Worm (Caenorhabditis elegans): Measurements from ENCODE around the gene srlf-33.

The srlf-33 gene

DNA sequence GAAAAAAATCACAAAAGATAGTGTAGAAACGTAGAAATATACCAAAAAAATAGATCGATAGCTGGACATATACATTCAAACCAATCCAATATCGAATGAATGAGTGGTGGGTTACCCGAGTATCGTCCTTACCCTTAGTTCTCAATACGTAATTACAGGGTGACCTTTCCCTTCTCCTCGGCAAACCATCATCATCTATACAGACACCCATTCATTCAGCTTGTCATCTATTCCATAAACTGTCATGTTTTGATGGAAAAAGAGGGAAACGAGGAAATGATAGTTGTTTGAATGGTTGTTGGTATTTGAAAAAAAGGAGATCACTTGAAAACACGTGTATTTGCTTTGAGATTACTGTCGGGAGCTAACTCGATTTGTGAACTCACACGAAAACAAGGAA lies 1.2 kb downstream of the srlf-33 start:
- TF ChIP-seq mab-5 (tag; optimal IDR thresholded peaks at IDR 0.05): no peak
- no peak for TF ChIP-seq nhr-237 (tag; optimal IDR thresholded peaks at IDR 0.05)
- TF ChIP-seq ceh-39 (tag; optimal IDR thresholded peaks at IDR 0.05): no peak
- TF ChIP-seq nhr-2 (tag; optimal IDR thresholded peaks at IDR 0.05): peak; percentile 32
- no peak for TF ChIP-seq lin-13 (tag; optimal IDR thresholded peaks at IDR 0.05)

DNA sequence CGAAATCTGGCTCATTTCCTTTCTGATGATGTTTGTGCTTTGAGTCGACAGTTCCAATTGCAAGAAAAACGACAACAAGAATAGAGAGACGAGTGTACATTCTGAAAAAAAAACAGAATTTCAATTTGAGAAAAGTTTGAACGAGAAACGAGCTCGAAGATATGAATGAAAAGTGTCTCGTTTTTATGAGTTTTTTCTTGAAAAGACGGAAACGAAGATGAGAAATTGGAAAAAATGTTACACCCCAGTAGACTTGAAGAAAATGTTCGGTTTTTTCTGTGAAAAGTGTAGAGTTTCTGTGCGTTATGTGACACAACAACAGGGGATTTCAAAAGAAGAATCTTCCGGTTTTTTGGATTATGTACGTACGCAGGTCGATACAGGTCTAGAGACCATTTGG lies 2.2 kb downstream of the srlf-33 start, which contains the start of gene srlf-31:
TSS of gene srlf-31 (minus strand) at position 101 of the 400 bp plus-strand sequence.
- TF ChIP-seq ceh-43 (GFP tag; optimal IDR thresholded peaks at IDR 0.05) (no peak), M03D4.4 (tag; optimal IDR thresholded peaks at IDR 0.05) (no peak), unc-120 (tag; optimal IDR thresholded peaks at IDR 0.05; ENCODE audit: poor library complexity, severe bottlenecking) (no peak), sptf-1 (tag; optimal IDR thresholded peaks at IDR 0.05) (no peak), flh-1 (GFP tag; optimal IDR thresholded peaks at IDR 0.05) (no peak), ztf-11 (tag; optimal IDR thresholded peaks at IDR 0.05) (no peak), ceh-39 (tag; optimal IDR thresholded peaks at IDR 0.05) (no peak), elt-1 (tag; optimal IDR thresholded peaks at IDR 0.05; ENCODE audit: borderline replicate concordance, insufficient read depth) (no peak), mab-5 (tag; optimal IDR thresholded peaks at IDR 0.05) (no peak), mls-2 (tag; optimal IDR thresholded peaks at IDR 0.05) (no peak), zip-8 (tag; optimal IDR thresholded peaks at IDR 0.05) (no peak), nhr-2 (tag; optimal IDR thresholded peaks at IDR 0.05) (no peak), hlh-1 (tag; optimal IDR thresholded peaks at IDR 0.05) (no peak), lin-32 (GFP tag; optimal IDR thresholded peaks at IDR 0.05) (no peak), blmp-1 (tag; optimal IDR thresholded peaks at IDR 0.05) (no peak), pha-4 (tag; optimal IDR thresholded peaks at IDR 0.05) (no peak), nhr-237 (tag; optimal IDR thresholded peaks at IDR 0.05) (no peak), drap-1 (GFP tag; optimal IDR thresholded peaks at IDR 0.05) (no peak), cnd-1 (tag; optimal IDR thresholded peaks at IDR 0.05) (no peak), sem-2 (GFP tag; optimal IDR thresholded peaks at IDR 0.05) (no peak)

ce11 chrIV:11922011-11922410 lies 3.2 kb downstream of the srlf-33 start, which contains the start of gene ZK822.1:
TSS of gene ZK822.1 (minus strand) at chrIV:11922131.
- no peak for TF ChIP-seq cnd-1 (tag; optimal IDR thresholded peaks at IDR 0.05)
- TF ChIP-seq hlh-1 (tag; optimal IDR thresholded peaks at IDR 0.05): peak; percentile 93
- TF ChIP-seq nhr-12 (tag; optimal IDR thresholded peaks at IDR 0.05): no peak
- peak; percentile 18 for TF ChIP-seq unc-62 (GFP tag; optimal IDR thresholded peaks at IDR 0.05)

DNA sequence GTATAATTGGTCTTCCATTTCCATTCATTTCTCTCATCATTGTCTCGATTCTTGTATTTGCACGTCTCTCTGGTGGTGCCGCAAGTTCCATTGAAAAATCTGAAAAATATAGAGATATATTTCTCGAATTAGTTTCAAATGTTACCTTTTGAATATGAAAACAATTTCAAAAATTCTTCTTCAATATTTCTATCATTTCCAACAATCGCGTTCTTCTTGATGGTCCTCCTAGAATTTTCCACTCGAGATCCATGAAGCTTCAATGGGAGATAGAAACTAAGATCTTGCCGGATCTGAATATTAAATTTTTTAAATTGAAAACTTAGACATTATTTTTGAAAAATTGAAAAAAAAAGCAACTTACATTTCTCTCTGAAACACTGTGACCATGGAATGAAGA lies 6.2 kb downstream of the srlf-33 start:
- TF ChIP-seq unc-62 (GFP tag; optimal IDR thresholded peaks at IDR 0.05): no peak
- TF ChIP-seq pha-4 (tag; optimal IDR thresholded peaks at IDR 0.05): no peak
- TF ChIP-seq blmp-1 (tag; optimal IDR thresholded peaks at IDR 0.05): no peak
- no peak for TF ChIP-seq mep-1 (tag; optimal IDR thresholded peaks at IDR 0.05)
- TF ChIP-seq bed-3 (GFP tag; optimal IDR thresholded peaks at IDR 0.05): no peak

DNA sequence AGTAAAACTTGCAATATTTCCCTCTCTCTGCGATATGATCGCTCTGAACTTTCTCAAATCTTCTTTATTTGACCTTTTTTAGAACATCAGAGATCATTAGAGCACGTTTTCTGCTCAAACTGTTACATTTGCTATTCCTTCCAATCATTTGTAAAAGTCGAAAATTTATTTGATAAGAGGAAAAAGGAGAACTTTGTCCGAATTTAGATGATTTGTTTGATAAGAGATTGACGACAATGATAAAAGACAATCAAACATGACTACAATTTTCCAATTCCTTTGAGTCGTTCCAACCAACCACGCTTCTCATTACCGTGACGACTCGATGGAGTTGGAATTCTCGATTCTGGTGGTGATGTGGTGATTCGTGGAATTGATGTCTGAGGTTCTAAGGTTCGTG lies 7.4 kb downstream of the srlf-33 start:
- TF ChIP-seq cnd-1 (tag; optimal IDR thresholded peaks at IDR 0.05): no peak
- TF ChIP-seq drap-1 (GFP tag; optimal IDR thresholded peaks at IDR 0.05): no peak
- TF ChIP-seq mls-2 (tag; optimal IDR thresholded peaks at IDR 0.05): no peak
- no peak for TF ChIP-seq nhr-237 (tag; optimal IDR thresholded peaks at IDR 0.05)
- no peak for TF ChIP-seq nhr-12 (tag; optimal IDR thresholded peaks at IDR 0.05)
- TF ChIP-seq lin-32 (GFP tag; optimal IDR thresholded peaks at IDR 0.05): no peak
- TF ChIP-seq nhr-76 (tag; optimal IDR thresholded peaks at IDR 0.05): no peak
- no peak for TF ChIP-seq sptf-1 (tag; optimal IDR thresholded peaks at IDR 0.05)
- TF ChIP-seq ham-2 (GFP tag; optimal IDR thresholded peaks at IDR 0.05): no peak
- TF ChIP-seq zip-8 (tag; optimal IDR thresholded peaks at IDR 0.05): no peak
- TF ChIP-seq ceh-43 (GFP tag; optimal IDR thresholded peaks at IDR 0.05): no peak
- no peak for TF ChIP-seq M03D4.4 (tag; optimal IDR thresholded peaks at IDR 0.05)
- no peak for TF ChIP-seq ces-1 (GFP tag; optimal IDR thresholded peaks at IDR 0.05)
- no peak for TF ChIP-seq lsy-2 (tag; optimal IDR thresholded peaks at IDR 0.05)
- TF ChIP-seq snpc-4 (tag; optimal IDR thresholded peaks at IDR 0.05): no peak
- TF ChIP-seq unc-39 (tag; optimal IDR thresholded peaks at IDR 0.05): no peak
- TF ChIP-seq tbx-8 (GFP tag; optimal IDR thresholded peaks at IDR 0.05): no peak
- no peak for TF ChIP-seq mep-1 (tag; optimal IDR thresholded peaks at IDR 0.05)
- TF ChIP-seq elt-1 (tag; optimal IDR thresholded peaks at IDR 0.05; ENCODE audit: borderline replicate concordance, insufficient read depth): no peak
